Fruit fly (Drosophila melanogaster): Measurements from ENCODE around the gene Claspin.

DNA sequence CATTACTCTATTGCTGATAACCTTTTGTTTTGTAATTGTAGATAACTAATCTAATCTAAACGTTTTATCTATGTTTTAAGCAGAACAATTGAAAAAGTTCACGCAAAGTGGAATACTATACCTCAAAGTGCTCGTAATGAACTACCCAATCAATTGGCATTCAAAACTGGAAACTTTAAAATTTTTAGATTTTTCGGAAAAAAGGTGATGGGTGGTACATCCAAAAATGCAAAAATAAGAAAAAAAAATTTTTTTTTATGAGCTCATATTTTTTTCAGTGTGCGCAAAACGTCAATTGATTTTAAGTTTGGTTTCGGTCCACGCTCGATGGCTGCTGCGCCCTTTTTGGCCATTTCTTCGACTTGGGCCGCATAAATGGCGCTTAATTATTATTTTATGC, 2.7 kb upstream of the Claspin start:
- TF ChIP-seq CG8478 (optimal IDR thresholded peaks at IDR 0.05) (no peak), pan (optimal IDR thresholded peaks at IDR 0.05) (no peak), Dll (optimal IDR thresholded peaks at IDR 0.05) (no peak), EcR (GFP tag; optimal IDR thresholded peaks at IDR 0.05) (no peak), psq (optimal IDR thresholded peaks at IDR 0.05) (no peak), usp (GFP tag; optimal IDR thresholded peaks at IDR 0.05) (no peak)
